Fruit fly (Drosophila melanogaster): ENCODE data around the gene Ubc84D.

Ubc84D gene

DNA sequence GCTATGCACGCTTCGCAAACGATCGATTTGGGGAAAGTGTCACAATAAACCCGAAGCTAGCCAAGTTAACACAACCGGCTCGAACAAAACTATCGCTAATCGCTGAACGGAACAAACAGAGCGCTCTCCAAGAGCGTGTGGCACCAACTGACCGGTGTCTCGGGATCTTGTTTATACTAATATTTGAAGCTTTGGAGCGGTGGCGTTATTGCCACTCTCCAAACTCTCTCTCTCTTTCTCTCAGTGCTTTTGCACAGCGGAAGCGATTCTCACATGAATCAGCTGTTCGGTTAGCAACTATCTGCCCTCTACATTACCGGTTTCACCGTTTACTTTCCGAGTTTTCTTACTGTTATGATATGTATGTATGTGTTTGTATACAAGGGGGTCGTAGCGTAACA, 27.8 kb downstream of the Ubc84D start (continued):
- TF ChIP-seq abd-A (tag; optimal IDR thresholded peaks at IDR 0.05) (no peak), eve (GFP tag; optimal IDR thresholded peaks at IDR 0.05) (no peak), CG34422 (GFP tag; IDR thresholded peaks at IDR 0.05) (peak; percentile 47; the same call in 1 of the 3 replicates), CG10431 (GFP tag; optimal IDR thresholded peaks at IDR 0.05) (no peak), bcd (GFP tag; optimal IDR thresholded peaks at IDR 0.05) (no peak), CG8944 (GFP tag; optimal IDR thresholded peaks at IDR 0.05) (no peak), CG6689 (GFP tag; IDR thresholded peaks at IDR 0.05) (no peak), aop (GFP tag; IDR thresholded peaks at IDR 0.05) (peak; percentile 25; the same call in 1 of the 2 replicates), CG10209 (GFP tag; optimal IDR thresholded peaks at IDR 0.05) (no peak), CG6654 (GFP tag; optimal IDR thresholded peaks at IDR 0.05) (no peak), CG16779 (GFP tag; IDR thresholded peaks at IDR 0.05) (0 out of 2 replicates have a peak, but pooled peaks have one; percentile 18), CG4404 (GFP tag; IDR thresholded peaks at IDR 0.05) (no peak), CG1024 (GFP tag; IDR thresholded peaks at IDR 0.05) (peak; percentile 23; the same call in 1 of the 2 replicates), corto (GFP tag; optimal IDR thresholded peaks at IDR 0.05) (no peak), CG33557 (GFP tag; optimal IDR thresholded peaks at IDR 0.05) (no peak), CG10979 (tag; optimal IDR thresholded peaks at IDR 0.05) (no peak), zen2 (GFP tag; IDR thresholded peaks at IDR 0.05; ENCODE audit: partially characterized antibody) (peak; percentile 29; the same call in 1 of the 3 replicates), en (GFP tag; optimal IDR thresholded peaks at IDR 0.05) (no peak), dan (GFP tag; IDR thresholded peaks at IDR 0.05) (no peak), HLH4C (GFP tag; IDR thresholded peaks at IDR 0.05; ENCODE audit: partially characterized antibody) (no peak; the same call in 2 of the 3 replicates), rib (GFP tag; IDR thresholded peaks at IDR 0.05) (0 out of 2 replicates have a peak, but pooled peaks have one; percentile 59), Usf (GFP tag; optimal IDR thresholded peaks at IDR 0.05) (no peak), CG12219 (GFP tag; optimal IDR thresholded peaks at IDR 0.05) (peak; percentile 3), sug (tag; optimal IDR thresholded peaks at IDR 0.05) (peak; percentile 74), dysf (GFP tag; IDR thresholded peaks at IDR 0.05) (no peak), Eip74EF (GFP tag; optimal IDR thresholded peaks at IDR 0.05) (peak in 1 of 2 experiments; percentile 91), CG1233 (GFP tag; optimal IDR thresholded peaks at IDR 0.05) (no peak), C15 (GFP tag; IDR thresholded peaks at IDR 0.05) (no peak), sna (GFP tag; IDR thresholded peaks at IDR 0.05; ENCODE audit: partially characterized antibody) (no peak), caup (GFP tag; optimal IDR thresholded peaks at IDR 0.05; ENCODE audit: severe bottlenecking) (no peak), CG11504 (tag; optimal IDR thresholded peaks at IDR 0.05) (no peak), btn (GFP tag; optimal IDR thresholded peaks at IDR 0.05) (no peak), CG17385 (GFP tag; optimal IDR thresholded peaks at IDR 0.05) (peak; percentile 12), crp (GFP tag; optimal IDR thresholded peaks at IDR 0.05) (peak in 1 of 2 experiments; percentile 72), CG2116 (GFP tag; optimal IDR thresholded peaks at IDR 0.05) (no peak), CG13296 (GFP tag; optimal IDR thresholded peaks at IDR 0.05) (peak; percentile 40), Jarid2 (GFP tag; optimal IDR thresholded peaks at IDR 0.05) (peak; percentile 87), CG17328 (GFP tag; IDR thresholded peaks at IDR 0.05) (no peak), salm (tag; optimal IDR thresholded peaks at IDR 0.05) (no peak), ci (GFP tag; IDR thresholded peaks at IDR 0.05) (peak; percentile 50; the same call in 1 of the 3 replicates), pfk (GFP tag; optimal IDR thresholded peaks at IDR 0.05) (peak; percentile 22), PHDP (tag; optimal IDR thresholded peaks at IDR 0.05) (no peak), Deaf1 (tag; optimal IDR thresholded peaks at IDR 0.05) (peak; percentile 74), exex (tag; optimal IDR thresholded peaks at IDR 0.05) (peak; percentile 6), kni (GFP tag; optimal IDR thresholded peaks at IDR 0.05) (peak; percentile 74), gcm2 (GFP tag; optimal IDR thresholded peaks at IDR 0.05) (no peak), ranshi (GFP tag; IDR thresholded peaks at IDR 0.05) (peak; percentile 13; the same call in 1 of the 2 replicates), CG13894 (tag; optimal IDR thresholded peaks at IDR 0.05) (peak; percentile 30), emc (GFP tag; optimal IDR thresholded peaks at IDR 0.05) (no peak), Rx (GFP tag; IDR thresholded peaks at IDR 0.05) (no peak)
